Worm (Caenorhabditis elegans): Measurements from ENCODE around the gene F53F8.6.

Gene F53F8.6

DNA sequence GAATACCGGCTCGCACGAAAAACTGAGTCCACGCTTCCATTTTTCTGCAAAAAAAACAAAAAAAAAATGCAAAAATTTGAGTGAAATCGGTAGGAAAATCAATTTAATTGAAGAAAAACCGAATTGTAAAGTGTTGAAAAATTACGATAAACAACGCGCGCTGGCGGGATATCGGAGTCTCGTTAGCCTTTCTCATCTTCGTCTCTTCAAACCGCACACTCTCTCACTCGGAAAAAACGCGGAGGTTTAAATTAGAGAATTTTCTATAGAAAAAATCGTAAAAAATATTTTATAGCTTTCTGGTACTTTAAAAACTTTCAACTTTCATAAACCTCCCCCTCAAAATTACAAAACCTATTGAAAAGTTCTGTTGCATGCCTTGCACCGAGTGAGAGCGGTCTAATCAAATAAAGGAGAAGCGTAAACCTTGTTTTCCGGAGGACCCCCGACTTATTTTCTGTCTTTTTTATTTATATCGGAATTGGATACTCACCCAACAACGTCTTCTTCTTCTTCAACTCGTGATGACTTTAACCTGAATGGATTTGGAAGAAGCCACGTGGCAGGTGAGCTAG lies at the start of gene F53F8.6, which contains the start of gene F53F8.5:
Gene F53F8.6 (plus strand): TSS at position 230 of the 575 bp plus-strand sequence.
Gene F53F8.5 (minus strand): TSS at position 52 of the 575 bp plus-strand sequence.
- 0 out of 2 replicates have a peak, but pooled peaks have one; percentile 19 for TF ChIP-seq flt-1 (GFP tag; IDR thresholded peaks at IDR 0.05)
- no peak for TF ChIP-seq cog-1 (tag; optimal IDR thresholded peaks at IDR 0.05)

DNA sequence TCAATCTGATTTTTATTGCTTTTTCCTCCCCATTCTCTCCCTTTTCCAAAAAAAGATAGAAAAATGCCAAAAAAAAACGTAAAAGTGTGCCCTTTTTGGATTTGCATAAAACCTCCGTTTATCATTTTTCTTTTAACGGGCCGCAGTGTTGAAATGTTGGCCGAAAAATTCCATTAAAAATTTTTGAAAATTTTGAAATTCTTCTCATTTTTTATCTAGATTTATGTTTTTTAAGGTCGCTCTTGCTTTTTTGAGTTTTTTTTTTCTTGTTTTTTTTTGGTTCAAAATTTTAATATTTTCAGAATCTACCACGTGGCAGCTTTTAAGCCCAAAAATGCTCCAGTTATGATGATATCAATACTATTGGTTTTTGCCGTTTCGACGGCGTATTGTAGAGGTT lies 49.7 kb upstream of the F53F8.6 start, which contains the start of gene mnr-1:
Gene mnr-1 (plus strand): TSS at position 301 of the 400 bp plus-strand sequence.
- TF ChIP-seq T22C8.4 (GFP tag; IDR thresholded peaks at IDR 0.05) (no peak), tab-1 (GFP tag; IDR thresholded peaks at IDR 0.05) (no peak), ztf-29 (GFP tag; IDR thresholded peaks at IDR 0.05) (no peak), flt-1 (GFP tag; IDR thresholded peaks at IDR 0.05) (no peak), med-1 (GFP tag; optimal IDR thresholded peaks at IDR 0.05; ENCODE audit: insufficient read depth) (no peak), ztf-23 (GFP tag; IDR thresholded peaks at IDR 0.05) (no peak), cog-1 (tag; optimal IDR thresholded peaks at IDR 0.05) (no peak)

DNA sequence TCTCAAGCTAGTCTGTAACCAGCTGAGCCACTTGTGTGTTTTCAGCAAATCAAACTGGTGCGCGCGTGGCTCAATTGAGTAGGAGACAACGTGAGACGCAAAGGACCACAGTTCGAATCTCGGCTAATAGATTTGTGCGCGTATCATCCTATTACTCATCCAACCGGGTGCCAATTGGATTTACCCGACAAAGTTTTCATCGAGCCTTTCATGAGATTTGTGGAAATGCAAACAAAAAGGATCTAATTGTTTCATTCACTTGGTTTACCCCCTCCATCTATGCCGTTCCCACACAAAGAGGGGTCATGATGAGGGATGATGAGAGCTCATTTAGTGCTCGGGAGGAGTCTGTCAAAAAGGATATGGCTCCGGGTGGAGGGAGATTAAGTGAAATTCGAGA lies 48.9 kb upstream of the F53F8.6 start:
- TF ChIP-seq cog-1 (tag; optimal IDR thresholded peaks at IDR 0.05) (no peak), klf-2 (GFP tag; conservative IDR thresholded peaks at IDR 0.05) (no peak), med-1 (GFP tag; optimal IDR thresholded peaks at IDR 0.05; ENCODE audit: insufficient read depth) (no peak), flt-1 (GFP tag; IDR thresholded peaks at IDR 0.05) (no peak), T22C8.4 (GFP tag; IDR thresholded peaks at IDR 0.05) (no peak), ztf-23 (GFP tag; IDR thresholded peaks at IDR 0.05) (no peak), ref-1 (GFP tag; conservative IDR thresholded peaks at IDR 0.05) (no peak), ztf-29 (GFP tag; IDR thresholded peaks at IDR 0.05) (no peak), tab-1 (GFP tag; IDR thresholded peaks at IDR 0.05) (no peak)

DNA sequence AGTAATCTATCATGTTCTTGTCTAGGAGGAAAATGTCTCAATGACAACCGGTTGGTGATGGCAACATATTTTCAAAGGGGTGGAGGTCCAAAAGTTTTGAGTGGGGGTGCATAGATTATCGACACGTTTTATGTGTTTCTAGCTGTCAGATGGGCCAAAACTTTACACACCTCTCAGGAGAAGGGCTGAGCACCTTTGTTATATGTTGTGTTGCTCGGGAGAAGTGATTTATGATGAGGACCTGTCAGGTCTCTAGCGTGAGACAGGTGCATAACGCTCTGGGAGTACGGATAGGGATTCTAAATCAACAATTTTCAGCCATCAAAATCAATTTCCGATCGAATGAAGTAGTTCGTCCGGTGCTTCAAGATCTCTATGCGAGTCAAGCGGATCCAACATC lies 47.4 kb upstream of the F53F8.6 start:
- no peak for TF ChIP-seq klf-2 (GFP tag; conservative IDR thresholded peaks at IDR 0.05)
- TF ChIP-seq ztf-23 (GFP tag; IDR thresholded peaks at IDR 0.05): no peak
- no peak for TF ChIP-seq ref-1 (GFP tag; conservative IDR thresholded peaks at IDR 0.05)
- no peak for TF ChIP-seq flt-1 (GFP tag; IDR thresholded peaks at IDR 0.05)
- no peak for TF ChIP-seq tab-1 (GFP tag; IDR thresholded peaks at IDR 0.05)
- TF ChIP-seq cog-1 (tag; optimal IDR thresholded peaks at IDR 0.05): no peak
- TF ChIP-seq ztf-29 (GFP tag; IDR thresholded peaks at IDR 0.05): no peak
- no peak for TF ChIP-seq T22C8.4 (GFP tag; IDR thresholded peaks at IDR 0.05)
- TF ChIP-seq med-1 (GFP tag; optimal IDR thresholded peaks at IDR 0.05; ENCODE audit: insufficient read depth): no peak

DNA sequence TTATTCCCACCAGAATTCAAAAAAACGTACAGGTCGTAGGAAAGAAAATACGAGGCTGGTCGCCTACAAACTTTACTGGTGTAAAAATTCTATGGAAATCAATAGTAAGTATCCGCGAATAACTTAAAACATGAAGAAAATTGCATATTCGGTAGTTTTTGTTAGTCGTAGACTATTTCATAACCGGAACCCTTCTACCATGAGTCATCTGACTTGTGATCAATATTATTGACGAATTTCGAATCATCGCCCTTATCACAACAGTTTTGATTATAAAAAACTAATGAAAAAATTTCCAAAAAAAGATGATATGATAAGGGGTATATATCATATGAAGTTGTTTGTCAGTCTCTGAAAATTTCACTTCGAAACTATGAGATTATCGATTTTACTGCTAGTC lies 44.0 kb upstream of the F53F8.6 start, which contains the start of gene W01F3.2:
Gene W01F3.2 (plus strand): TSS at position 301 of the 400 bp plus-strand sequence.
- no peak for TF ChIP-seq tab-1 (GFP tag; IDR thresholded peaks at IDR 0.05)
- TF ChIP-seq ref-1 (GFP tag; conservative IDR thresholded peaks at IDR 0.05): no peak
- no peak for TF ChIP-seq cog-1 (tag; optimal IDR thresholded peaks at IDR 0.05)
- no peak for TF ChIP-seq T22C8.4 (GFP tag; IDR thresholded peaks at IDR 0.05)
- TF ChIP-seq ztf-23 (GFP tag; IDR thresholded peaks at IDR 0.05): no peak
- TF ChIP-seq klf-2 (GFP tag; conservative IDR thresholded peaks at IDR 0.05): no peak

DNA sequence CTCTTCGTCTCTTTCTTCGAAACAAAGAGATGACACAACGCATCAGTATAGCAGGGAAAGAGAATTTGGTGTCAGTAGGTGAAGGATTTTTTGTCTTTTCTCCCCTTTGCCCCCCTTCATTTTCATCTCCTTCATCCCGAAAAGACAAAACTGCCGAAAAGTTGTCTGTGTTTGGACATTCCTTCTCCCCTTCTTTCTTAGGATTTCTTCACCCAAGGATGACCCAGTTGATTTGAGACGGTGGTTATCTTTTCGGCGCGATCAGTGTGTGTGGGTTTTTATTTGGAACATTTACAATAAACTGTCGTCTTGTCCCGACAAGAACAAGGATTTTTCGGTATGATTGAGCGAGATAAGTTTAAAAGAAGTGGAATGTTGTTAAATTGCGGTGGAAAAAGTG lies 41.6 kb upstream of the F53F8.6 start:
- no peak for TF ChIP-seq T22C8.4 (GFP tag; IDR thresholded peaks at IDR 0.05)
- TF ChIP-seq med-1 (GFP tag; optimal IDR thresholded peaks at IDR 0.05; ENCODE audit: insufficient read depth): no peak
- TF ChIP-seq cog-1 (tag; optimal IDR thresholded peaks at IDR 0.05): no peak
- TF ChIP-seq flt-1 (GFP tag; IDR thresholded peaks at IDR 0.05): no peak
- no peak for TF ChIP-seq klf-2 (GFP tag; conservative IDR thresholded peaks at IDR 0.05)
- no peak for TF ChIP-seq ztf-29 (GFP tag; IDR thresholded peaks at IDR 0.05)
- no peak for TF ChIP-seq ztf-23 (GFP tag; IDR thresholded peaks at IDR 0.05)
- TF ChIP-seq tab-1 (GFP tag; IDR thresholded peaks at IDR 0.05): no peak
- no peak for TF ChIP-seq ref-1 (GFP tag; conservative IDR thresholded peaks at IDR 0.05)

DNA sequence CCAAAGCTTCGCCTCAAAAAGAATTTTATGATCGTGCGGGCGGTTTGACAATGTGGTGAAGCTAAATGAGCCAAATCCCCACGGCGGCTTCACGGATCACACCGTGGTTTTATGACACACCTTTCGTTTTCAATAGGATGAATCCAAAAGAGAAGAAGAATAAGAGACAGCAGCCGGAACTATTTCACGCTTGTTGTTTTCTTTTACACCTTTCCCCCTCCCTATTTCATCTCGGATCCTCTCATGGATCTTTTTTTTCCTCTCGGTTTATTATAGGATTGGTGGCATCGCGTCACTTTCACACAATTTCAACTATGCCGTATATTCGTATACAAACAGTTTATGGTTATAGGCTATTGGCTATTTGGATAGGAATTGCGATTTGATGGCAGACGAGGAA lies 40.3 kb upstream of the F53F8.6 start:
- TF ChIP-seq ref-1 (GFP tag; conservative IDR thresholded peaks at IDR 0.05) (no peak), ztf-29 (GFP tag; IDR thresholded peaks at IDR 0.05) (no peak), cog-1 (tag; optimal IDR thresholded peaks at IDR 0.05) (no peak), ztf-23 (GFP tag; IDR thresholded peaks at IDR 0.05) (no peak), klf-2 (GFP tag; conservative IDR thresholded peaks at IDR 0.05) (no peak), flt-1 (GFP tag; IDR thresholded peaks at IDR 0.05) (no peak), tab-1 (GFP tag; IDR thresholded peaks at IDR 0.05) (no peak), T22C8.4 (GFP tag; IDR thresholded peaks at IDR 0.05) (no peak)

DNA sequence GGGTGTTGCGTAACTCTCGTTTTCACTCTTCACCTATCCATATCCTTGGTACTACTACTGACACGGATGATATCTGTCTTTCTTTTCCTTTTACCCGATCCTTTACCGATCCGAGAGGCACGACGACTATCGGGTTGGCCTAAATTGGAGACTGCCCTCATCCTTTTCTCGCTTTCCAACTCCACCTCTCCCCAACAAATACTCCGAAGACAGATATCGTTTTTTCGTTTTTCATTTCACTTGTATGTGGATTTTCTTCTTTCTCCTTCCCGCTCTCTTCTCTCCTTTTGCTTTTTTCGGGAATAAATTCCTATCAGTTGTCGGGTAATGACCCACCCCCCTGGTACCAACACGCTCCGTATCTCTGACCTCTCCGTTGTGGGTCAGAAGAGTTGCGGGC lies 39.1 kb upstream of the F53F8.6 start:
- TF ChIP-seq ztf-29 (GFP tag; IDR thresholded peaks at IDR 0.05) (no peak), flt-1 (GFP tag; IDR thresholded peaks at IDR 0.05) (no peak), tab-1 (GFP tag; IDR thresholded peaks at IDR 0.05) (no peak), T22C8.4 (GFP tag; IDR thresholded peaks at IDR 0.05) (no peak), ref-1 (GFP tag; conservative IDR thresholded peaks at IDR 0.05) (no peak), cog-1 (tag; optimal IDR thresholded peaks at IDR 0.05) (no peak), ztf-23 (GFP tag; IDR thresholded peaks at IDR 0.05) (no peak), klf-2 (GFP tag; conservative IDR thresholded peaks at IDR 0.05) (no peak), med-1 (GFP tag; optimal IDR thresholded peaks at IDR 0.05; ENCODE audit: insufficient read depth) (no peak)

DNA sequence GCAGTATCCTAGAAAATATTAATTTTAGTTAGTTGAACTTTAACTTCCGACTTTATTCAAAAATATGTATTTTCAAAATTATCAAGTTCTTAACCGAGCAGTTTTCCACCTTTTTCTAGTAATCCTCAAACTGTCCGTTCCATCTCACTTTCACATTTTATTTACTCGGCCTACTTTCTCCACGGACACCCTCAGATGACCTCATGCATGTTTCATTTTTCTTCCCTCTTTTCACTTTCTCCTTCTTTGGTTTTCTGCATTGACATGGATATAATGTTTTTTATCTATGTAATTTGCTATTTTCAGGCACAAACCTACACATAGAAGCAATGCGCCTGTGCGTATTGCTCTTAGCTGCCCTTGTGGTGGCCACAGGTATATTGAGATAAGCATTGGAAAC lies 37.1 kb upstream of the F53F8.6 start, which contains the start of gene mlt-11:
Gene mlt-11 (plus strand): TSS at position 301 of the 400 bp plus-strand sequence.
- TF ChIP-seq T22C8.4 (GFP tag; IDR thresholded peaks at IDR 0.05) (no peak), ztf-29 (GFP tag; IDR thresholded peaks at IDR 0.05) (no peak), ztf-23 (GFP tag; IDR thresholded peaks at IDR 0.05) (no peak), ref-1 (GFP tag; conservative IDR thresholded peaks at IDR 0.05) (no peak), flt-1 (GFP tag; IDR thresholded peaks at IDR 0.05) (no peak), cog-1 (tag; optimal IDR thresholded peaks at IDR 0.05) (no peak), tab-1 (GFP tag; IDR thresholded peaks at IDR 0.05) (no peak), klf-2 (GFP tag; conservative IDR thresholded peaks at IDR 0.05) (no peak), med-1 (GFP tag; optimal IDR thresholded peaks at IDR 0.05; ENCODE audit: insufficient read depth) (no peak)

DNA sequence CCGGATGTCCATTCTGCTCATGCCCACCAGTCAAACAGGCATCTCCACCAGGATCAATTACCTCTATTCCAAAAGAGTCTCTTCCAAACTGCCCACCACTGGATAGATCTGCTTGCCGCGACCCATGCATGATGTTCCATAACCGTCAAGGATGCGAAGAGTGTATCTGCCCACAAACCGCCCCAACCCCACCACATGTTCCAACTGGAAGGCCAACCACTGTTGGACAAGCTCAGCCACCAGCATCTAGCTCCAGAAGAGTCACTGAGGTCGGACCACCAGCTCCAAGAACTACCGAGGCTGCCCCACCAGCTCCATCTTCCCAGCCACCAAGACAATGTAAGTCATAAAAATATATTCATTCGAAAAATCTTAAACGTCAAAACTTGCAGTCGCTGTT lies 33.4 kb upstream of the F53F8.6 start:
- TF ChIP-seq ref-1 (GFP tag; conservative IDR thresholded peaks at IDR 0.05): no peak
- TF ChIP-seq ztf-23 (GFP tag; IDR thresholded peaks at IDR 0.05): no peak
- TF ChIP-seq klf-2 (GFP tag; conservative IDR thresholded peaks at IDR 0.05): no peak
- TF ChIP-seq tab-1 (GFP tag; IDR thresholded peaks at IDR 0.05): no peak
- TF ChIP-seq flt-1 (GFP tag; IDR thresholded peaks at IDR 0.05): no peak
- no peak for TF ChIP-seq T22C8.4 (GFP tag; IDR thresholded peaks at IDR 0.05)
- no peak for TF ChIP-seq cog-1 (tag; optimal IDR thresholded peaks at IDR 0.05)
- TF ChIP-seq ztf-29 (GFP tag; IDR thresholded peaks at IDR 0.05): no peak
- TF ChIP-seq med-1 (GFP tag; optimal IDR thresholded peaks at IDR 0.05; ENCODE audit: insufficient read depth): no peak

All from whole organism, midembryonic.